Worm (Caenorhabditis elegans) whole organism, early embryonic: ENCODE measurements around the gene pals-23.

Experiments used
- B0310.2 ChIP-seq: sonication (generic microtip); optimal IDR thresholded peaks from 2 replicates; lab custom pipeline; 2016; ENCODE audit warnings: mild to moderate bottlenecking, missing genetic modification characterization, missing compliant biosample characterization
- F13C5.2 ChIP-seq: sonication (generic microtip); optimal IDR thresholded peaks from 2 replicates; lab custom pipeline; 2017; ENCODE audit warnings: mild to moderate bottlenecking, missing genetic modification characterization, inconsistent platforms, missing compliant biosample characterization
- aly-1 ChIP-seq: sonication (generic microtip); optimal IDR thresholded peaks from 2 replicates; lab custom pipeline; 2016; ENCODE audit warnings: missing genetic modification characterization, missing compliant biosample characterization
- ama-1 ChIP-seq: fragments of 150-350 bp; optimal IDR thresholded peaks from 2 replicates; lab custom pipeline; 2014
- ceh-13 ChIP-seq: fragments of 200-800 bp; sonication (Bioruptor generic); optimal IDR thresholded peaks from 2 replicates; lab custom pipeline; 2018; ENCODE audit warnings: mild to moderate bottlenecking, missing genetic modification characterization, missing compliant biosample characterization
- ceh-36 ChIP-seq: sonication (generic microtip); optimal IDR thresholded peaks from 2 replicates; lab custom pipeline; 2016; ENCODE audit warnings: missing genetic modification characterization, inconsistent platforms, missing compliant biosample characterization
- ets-7 ChIP-seq: sonication (generic microtip); optimal IDR thresholded peaks from 2 replicates; lab custom pipeline; 2016; ENCODE audit warnings: missing genotype, missing genetic modification characterization, missing compliant biosample characterization
- flt-1 ChIP-seq: fragments of 200-800 bp; sonication (Bioruptor generic); IDR thresholded peaks from 2 replicates; pipeline ENCODE4 v1.3.6; 2022; ENCODE audit warnings: missing genetic modification characterization, missing compliant biosample characterization
- hmbx-1 ChIP-seq: sonication (generic microtip); optimal IDR thresholded peaks from 2 replicates; lab custom pipeline; 2016; ENCODE audit warnings: mild to moderate bottlenecking, missing genetic modification characterization, missing compliant biosample characterization
- hmg-4 ChIP-seq: fragments of 200-800 bp; sonication (Bioruptor generic); optimal IDR thresholded peaks from 2 replicates; lab custom pipeline; 2018; ENCODE audit warnings: mild to moderate bottlenecking, missing genetic modification characterization, missing compliant biosample characterization
- hnd-1 ChIP-seq: sonication (generic microtip); optimal IDR thresholded peaks from 2 replicates; lab custom pipeline; 2016; ENCODE audit warnings: missing genetic modification characterization, missing compliant biosample characterization
- pes-1 ChIP-seq: fragments of 200-800 bp; sonication (Bioruptor generic); IDR thresholded peaks from 2 replicates; pipeline ENCODE4 v1.3.6; 2022; ENCODE audit warnings: missing genetic modification reagents, missing genetic modification characterization, missing compliant biosample characterization
- scrt-1 ChIP-seq: fragments of 200-800 bp; sonication (Bioruptor generic); IDR thresholded peaks from 2 replicates; pipeline ENCODE4 v1.3.6; 2022; ENCODE audit warnings: missing genetic modification characterization, missing compliant biosample characterization
- sea-1 ChIP-seq: fragments of 200-800 bp; sonication (Bioruptor generic); conservative IDR thresholded peaks from 2 replicates; pipeline ENCODE4 v1.3.6; 2022; ENCODE audit warnings: missing genetic modification characterization, missing compliant biosample characterization
- tbx-11 ChIP-seq: fragments of 200-800 bp; sonication (Bioruptor generic); IDR thresholded peaks from 2 replicates; pipeline ENCODE4 v1.3.6; 2022; ENCODE audit warnings: missing genetic modification characterization, missing compliant biosample characterization
- tbx-37 ChIP-seq: fragments of 200-800 bp; sonication (Bioruptor generic); conservative IDR thresholded peaks from 2 replicates; pipeline ENCODE4 v1.3.6; 2022; ENCODE audit warnings: missing genetic modification reagents, missing genetic modification characterization, missing compliant biosample characterization
- tra-4 ChIP-seq: sonication (generic microtip); optimal IDR thresholded peaks from 2 replicates; lab custom pipeline; 2017; ENCODE audit warnings: missing genetic modification characterization, missing compliant biosample characterization

pals-23 gene

ce11 chrIII:151084-151483, 26.5 kb downstream of the pals-23 start:
- TF ChIP-seq tra-4 (tag; lab: Kevin White, UChicago) = no peak
- no peak for TF ChIP-seq hnd-1
- TF ChIP-seq ceh-36 (tag; lab: Kevin White, UChicago) = no peak
- no peak for TF ChIP-seq scrt-1 (GFP tag; lab: Robert Waterston, UW)
- no peak for TF ChIP-seq hmbx-1
- no peak for TF ChIP-seq ceh-13 (GFP tag; lab: Kevin White, UChicago)
- no peak for TF ChIP-seq pes-1 (GFP tag; lab: Robert Waterston, UW)
- TF ChIP-seq aly-1 (tag; lab: Kevin White, UChicago) = no peak
- no peak for TF ChIP-seq flt-1 (GFP tag; lab: Robert Waterston, UW)
- TF ChIP-seq sea-1 (GFP tag; lab: Robert Waterston, UW) = no peak
- TF ChIP-seq hmg-4 (GFP tag; lab: Kevin White, UChicago) = no peak
- no peak for TF ChIP-seq tbx-11 (GFP tag; lab: Robert Waterston, UW)
- TF ChIP-seq B0310.2 (tag; lab: Kevin White, UChicago) = no peak
- TF ChIP-seq F13C5.2 (tag; lab: Kevin White, UChicago) = no peak
- TF ChIP-seq ets-7 (tag; lab: Kevin White, UChicago) = no peak
- no peak for TF ChIP-seq ama-1 (lab: Kevin White, UChicago)
- no peak for TF ChIP-seq tbx-37 (GFP tag; lab: Robert Waterston, UW)

- TF ChIP-seq scrt-1 (GFP tag; lab: Robert Waterston, UW) (no peak), hmbx-1 (no peak), tbx-11 (GFP tag; lab: Robert Waterston, UW) (no peak), ama-1 (lab: Kevin White, UChicago) (no peak), ceh-13 (GFP tag; lab: Kevin White, UChicago) (no peak), tra-4 (tag; lab: Kevin White, UChicago) (no peak), sea-1 (GFP tag; lab: Robert Waterston, UW) (no peak), tbx-37 (GFP tag; lab: Robert Waterston, UW) (no peak), hnd-1 (no peak), hmg-4 (GFP tag; lab: Kevin White, UChicago) (no peak), B0310.2 (tag; lab: Kevin White, UChicago) (no peak), pes-1 (GFP tag; lab: Robert Waterston, UW) (no peak), ceh-36 (tag; lab: Kevin White, UChicago) (no peak), ets-7 (tag; lab: Kevin White, UChicago) (no peak), aly-1 (tag; lab: Kevin White, UChicago) (no peak), flt-1 (GFP tag; lab: Robert Waterston, UW) (no peak), F13C5.2 (tag; lab: Kevin White, UChicago) (no peak)
Measured at ce11 chrIII:154168-154567, 29.6 kb downstream of the pals-23 start.

- TF ChIP-seq tbx-11 (GFP tag; lab: Robert Waterston, UW) = no peak
- no peak for TF ChIP-seq ets-7 (tag; lab: Kevin White, UChicago)
- no peak for TF ChIP-seq hmg-4 (GFP tag; lab: Kevin White, UChicago)
- no peak for TF ChIP-seq scrt-1 (GFP tag; lab: Robert Waterston, UW)
Measured at ce11 chrIII:156645-157044, 32.1 kb downstream of the pals-23 start, which contains the start of the genes zig-13 and ver-1. TSS of gene zig-13 (minus strand) at chrIII:156745. TSS of gene ver-1 (plus strand) at chrIII:156824.

ce11 chrIII:157980-158379, 33.4 kb downstream of the pals-23 start:
- no peak for TF ChIP-seq hmg-4 (GFP tag; lab: Kevin White, UChicago)
- no peak for TF ChIP-seq scrt-1 (GFP tag; lab: Robert Waterston, UW)
- no peak for TF ChIP-seq sea-1 (GFP tag; lab: Robert Waterston, UW)
- no peak for TF ChIP-seq hnd-1
- TF ChIP-seq tbx-37 (GFP tag; lab: Robert Waterston, UW) = no peak
- no peak for TF ChIP-seq F13C5.2 (tag; lab: Kevin White, UChicago)
- no peak for TF ChIP-seq ceh-36 (tag; lab: Kevin White, UChicago)
- TF ChIP-seq tbx-11 (GFP tag; lab: Robert Waterston, UW) = no peak
- TF ChIP-seq tra-4 (tag; lab: Kevin White, UChicago) = no peak
- no peak for TF ChIP-seq flt-1 (GFP tag; lab: Robert Waterston, UW)
- no peak for TF ChIP-seq ama-1 (lab: Kevin White, UChicago)
- TF ChIP-seq B0310.2 (tag; lab: Kevin White, UChicago) = no peak
- no peak for TF ChIP-seq ets-7 (tag; lab: Kevin White, UChicago)

ce11 chrIII:159149-159548, 34.6 kb downstream of the pals-23 start:
- no peak for TF ChIP-seq tbx-37 (GFP tag; lab: Robert Waterston, UW)
- no peak for TF ChIP-seq tra-4 (tag; lab: Kevin White, UChicago)
- TF ChIP-seq ceh-13 (GFP tag; lab: Kevin White, UChicago) = no peak
- no peak for TF ChIP-seq pes-1 (GFP tag; lab: Robert Waterston, UW)
- no peak for TF ChIP-seq hmbx-1
- TF ChIP-seq scrt-1 (GFP tag; lab: Robert Waterston, UW) = no peak
- TF ChIP-seq tbx-11 (GFP tag; lab: Robert Waterston, UW) = no peak
- TF ChIP-seq ceh-36 (tag; lab: Kevin White, UChicago) = no peak
- TF ChIP-seq ets-7 (tag; lab: Kevin White, UChicago) = no peak
- TF ChIP-seq sea-1 (GFP tag; lab: Robert Waterston, UW) = no peak
- no peak for TF ChIP-seq hmg-4 (GFP tag; lab: Kevin White, UChicago)
- no peak for TF ChIP-seq hnd-1
- no peak for TF ChIP-seq F13C5.2 (tag; lab: Kevin White, UChicago)
- no peak for TF ChIP-seq flt-1 (GFP tag; lab: Robert Waterston, UW)

ce11 chrIII:159665-160064, 35.1 kb downstream of the pals-23 start:
- TF ChIP-seq hnd-1 (no peak), ama-1 (lab: Kevin White, UChicago) (no peak), tbx-11 (GFP tag; lab: Robert Waterston, UW) (no peak), pes-1 (GFP tag; lab: Robert Waterston, UW) (no peak), ceh-13 (GFP tag; lab: Kevin White, UChicago) (no peak), scrt-1 (GFP tag; lab: Robert Waterston, UW) (no peak), ceh-36 (tag; lab: Kevin White, UChicago) (no peak), ets-7 (tag; lab: Kevin White, UChicago) (no peak), hmbx-1 (no peak), hmg-4 (GFP tag; lab: Kevin White, UChicago) (no peak), F13C5.2 (tag; lab: Kevin White, UChicago) (no peak), flt-1 (GFP tag; lab: Robert Waterston, UW) (no peak), tbx-37 (GFP tag; lab: Robert Waterston, UW) (no peak), B0310.2 (tag; lab: Kevin White, UChicago) (no peak), sea-1 (GFP tag; lab: Robert Waterston, UW) (no peak), aly-1 (tag; lab: Kevin White, UChicago) (no peak), tra-4 (tag; lab: Kevin White, UChicago) (no peak)
